Worm (Caenorhabditis elegans): Measurements from ENCODE around the gene snai-1.

Gene snai-1

ce11 chrIV:273299-273698, 40.2 kb downstream of the snai-1 start, which contains the start of gene srh-282:
Gene srh-282 (minus strand): TSS chrIV:273399.
- TF ChIP-seq elt-3 (tag; optimal IDR thresholded peaks at IDR 0.05) (no peak), ztf-11 (tag; optimal IDR thresholded peaks at IDR 0.05) (no peak), nhr-77 (tag; optimal IDR thresholded peaks at IDR 0.05) (no peak), nhr-237 (tag; optimal IDR thresholded peaks at IDR 0.05) (no peak), sma-9 (GFP tag; optimal IDR thresholded peaks at IDR 0.05) (no peak), sma-9 (tag; optimal IDR thresholded peaks at IDR 0.05) (no peak)

- TF ChIP-seq ZK546.5 (tag; optimal IDR thresholded peaks at IDR 0.05): no peak
- TF ChIP-seq sma-3 (GFP tag; optimal IDR thresholded peaks at IDR 0.05): no peak
- TF ChIP-seq Y55F3AM.14 (GFP tag; optimal IDR thresholded peaks at IDR 0.05): no peak
- TF ChIP-seq nhr-25 (tag; optimal IDR thresholded peaks at IDR 0.05): no peak
- no peak for TF ChIP-seq dmd-4 (tag; optimal IDR thresholded peaks at IDR 0.05)
- no peak for TF ChIP-seq nhr-237 (tag; optimal IDR thresholded peaks at IDR 0.05)
- no peak for TF ChIP-seq nhr-10 (tag; optimal IDR thresholded peaks at IDR 0.05)
- TF ChIP-seq lsy-2 (tag; optimal IDR thresholded peaks at IDR 0.05): no peak
- TF ChIP-seq gmeb-1 (tag; optimal IDR thresholded peaks at IDR 0.05): no peak
These were observed 44.4 kb downstream of the snai-1 start, which contains the start of gene T21D12.11 for ce11 chrIV:269107-269506. Gene T21D12.11 (plus strand): TSS chrIV:269407.

- TF ChIP-seq elt-1 (tag; optimal IDR thresholded peaks at IDR 0.05) (no peak), lsy-2 (tag; optimal IDR thresholded peaks at IDR 0.05) (no peak), mbf-1 (tag; optimal IDR thresholded peaks at IDR 0.05) (no peak)
These were observed 47.4 kb downstream of the snai-1 start, which contains the start of gene T21D12.12 for ce11 chrIV:266148-266547. Gene T21D12.12 (plus strand): TSS chrIV:266448.

DNA sequence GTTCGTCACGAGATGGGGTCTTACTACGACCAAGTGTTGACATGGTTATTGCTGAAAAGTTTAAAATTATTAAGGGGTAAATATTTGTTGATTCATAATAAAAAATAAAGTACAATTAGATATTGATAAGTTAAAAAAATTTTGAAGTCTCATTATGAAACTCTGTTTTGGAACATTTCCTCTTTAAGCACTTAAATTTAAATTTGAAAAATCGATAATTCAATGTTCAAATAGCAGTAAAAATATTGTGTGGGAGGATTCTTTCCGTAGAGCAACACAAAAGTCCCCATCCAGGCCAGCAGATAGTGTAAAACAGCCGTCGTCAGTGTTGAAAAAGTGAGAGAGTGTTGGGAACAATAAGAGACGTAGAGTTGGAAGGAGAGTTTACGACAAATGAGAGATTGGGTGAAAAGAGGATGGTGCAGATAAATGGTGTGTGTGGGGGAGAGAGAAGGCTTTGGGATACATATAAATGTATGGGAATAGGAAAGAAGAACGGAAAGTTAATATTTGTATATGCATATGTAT, 49.3 kb downstream of the snai-1 start, which contains the start of gene pat-6:
Gene pat-6 (minus strand): TSS at position 51 of the 528 bp plus-strand sequence.
- no peak for TF ChIP-seq nhr-10 (tag; optimal IDR thresholded peaks at IDR 0.05)
- no peak for TF ChIP-seq mab-5 (tag; optimal IDR thresholded peaks at IDR 0.05)
- no peak for TF ChIP-seq blmp-1 (tag; optimal IDR thresholded peaks at IDR 0.05; ENCODE audit: insufficient read depth)
- TF ChIP-seq lin-39 (tag; optimal IDR thresholded peaks at IDR 0.05): no peak
- peak; percentile 56 for TF ChIP-seq unc-55 (GFP tag; optimal IDR thresholded peaks at IDR 0.05)
- TF ChIP-seq sma-3 (GFP tag; optimal IDR thresholded peaks at IDR 0.05): no peak
- TF ChIP-seq sem-4 (tag; optimal IDR thresholded peaks at IDR 0.05): no peak
- TF ChIP-seq unc-62 (GFP tag; optimal IDR thresholded peaks at IDR 0.05): no peak
- TF ChIP-seq nhr-6 (tag; optimal IDR thresholded peaks at IDR 0.05): peak; percentile 8
- TF ChIP-seq mdl-1 (tag; optimal IDR thresholded peaks at IDR 0.05): no peak
- TF ChIP-seq ZK546.5 (tag; optimal IDR thresholded peaks at IDR 0.05): no peak
- no peak for TF ChIP-seq zag-1 (tag; optimal IDR thresholded peaks at IDR 0.05)
- TF ChIP-seq alr-1 (tag; optimal IDR thresholded peaks at IDR 0.05): no peak
- no peak for TF ChIP-seq egl-27 (tag; optimal IDR thresholded peaks at IDR 0.05)
- no peak for TF ChIP-seq ztf-4 (tag; optimal IDR thresholded peaks at IDR 0.05)
- TF ChIP-seq lsy-2 (tag; optimal IDR thresholded peaks at IDR 0.05): peak in 1 of 2 experiments; percentile 55
- peak; percentile 64 for TF ChIP-seq C34F6.9 (tag; optimal IDR thresholded peaks at IDR 0.05)
- TF ChIP-seq unc-39 (tag; optimal IDR thresholded peaks at IDR 0.05): no peak
- no peak for TF ChIP-seq ama-1 (optimal IDR thresholded peaks at IDR 0.05)
- TF ChIP-seq nhr-12 (tag; optimal IDR thresholded peaks at IDR 0.05): no peak
- no peak for TF ChIP-seq peb-1 (tag; optimal IDR thresholded peaks at IDR 0.05)
- no peak for TF ChIP-seq dmd-4 (tag; optimal IDR thresholded peaks at IDR 0.05)
- TF ChIP-seq nhr-77 (tag; optimal IDR thresholded peaks at IDR 0.05): no peak
- no peak for TF ChIP-seq crh-2 (tag; optimal IDR thresholded peaks at IDR 0.05)
- TF ChIP-seq fos-1 (tag; optimal IDR thresholded peaks at IDR 0.05): no peak
- TF ChIP-seq ceh-82 (tag; optimal IDR thresholded peaks at IDR 0.05): no peak
- TF ChIP-seq gmeb-1 (tag; optimal IDR thresholded peaks at IDR 0.05): no peak
- no peak for TF ChIP-seq nhr-11 (tag; optimal IDR thresholded peaks at IDR 0.05)
- no peak for TF ChIP-seq Y55F3AM.14 (GFP tag; optimal IDR thresholded peaks at IDR 0.05)
- TF ChIP-seq lin-13 (GFP tag; optimal IDR thresholded peaks at IDR 0.05): peak; percentile 17
- TF ChIP-seq nhr-23 (tag; optimal IDR thresholded peaks at IDR 0.05): no peak
- no peak for TF ChIP-seq aly-2 (tag; optimal IDR thresholded peaks at IDR 0.05)
- TF ChIP-seq R02D3.7 (tag; optimal IDR thresholded peaks at IDR 0.05): no peak

Data from whole organism, L2 larva.